Worm (Caenorhabditis elegans): ENCODE results near the gene mcd-1.

DNA sequence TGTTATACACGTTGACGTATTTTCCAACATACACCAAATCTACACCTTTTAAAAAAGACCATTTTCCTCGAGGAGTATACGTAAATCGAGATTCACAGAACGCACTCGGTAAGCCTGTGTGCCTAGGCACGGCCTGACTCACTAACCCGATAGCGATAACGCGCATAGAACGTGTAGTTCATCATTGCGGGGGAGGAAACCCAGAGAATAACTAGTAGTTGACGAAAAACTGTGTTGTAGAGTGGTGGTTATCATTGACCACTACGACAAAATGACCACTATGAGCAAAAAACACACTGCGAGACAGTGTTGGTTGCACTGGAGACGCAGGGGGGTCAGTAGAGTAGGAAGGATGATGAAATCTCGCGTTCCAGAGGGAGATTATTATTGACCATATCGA is 28.5 kb upstream of the mcd-1 start:
- TF ChIP-seq W03F9.2 (tag; optimal IDR thresholded peaks at IDR 0.05) (no peak), him-1 (tag; optimal IDR thresholded peaks at IDR 0.05) (no peak), dao-5 (tag; optimal IDR thresholded peaks at IDR 0.05) (no peak)

All from whole organism, L4/young adult.